Fruit fly (Drosophila melanogaster): Measurements from ENCODE around the gene CG15514.
A peak's percentile ranks its signal among the peaks of the same experiment; 100 is the strongest.

Gene CG15514

DNA sequence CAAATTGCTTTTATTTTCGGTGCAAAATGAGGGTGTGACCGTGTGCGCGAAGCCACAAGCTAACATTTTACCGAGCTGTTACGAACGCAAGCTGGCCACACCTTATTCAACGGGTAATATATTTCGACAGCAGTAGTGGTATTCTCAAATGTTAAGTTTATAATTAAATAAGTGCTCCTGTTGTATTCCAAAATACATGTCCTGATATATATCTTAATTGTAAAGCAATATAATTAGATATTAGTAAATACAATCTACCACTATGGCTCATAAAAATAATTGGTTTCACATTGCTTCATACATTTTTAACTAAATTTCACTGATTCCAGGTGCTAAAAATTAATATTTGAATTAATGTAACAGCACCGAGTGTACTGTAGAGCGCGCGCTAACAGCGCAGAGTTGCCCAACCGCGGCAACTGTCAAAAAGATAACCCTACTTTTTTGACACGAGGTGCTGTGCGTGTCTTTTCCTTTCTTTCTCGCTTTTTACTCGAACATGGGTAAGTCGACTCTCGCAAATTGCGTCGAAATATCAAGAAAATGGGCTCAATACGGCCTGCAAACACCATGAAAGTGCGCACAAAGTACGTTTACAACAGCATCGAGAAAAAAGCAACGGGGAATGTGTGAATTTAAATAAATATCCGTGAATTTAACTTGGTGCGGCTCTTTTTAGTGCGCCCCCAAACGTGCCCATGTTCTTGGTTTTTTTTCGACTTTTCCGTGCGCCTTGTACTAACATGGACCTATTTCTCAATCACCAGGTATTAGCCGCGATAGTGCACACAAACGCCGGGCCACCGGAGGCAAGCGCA is at the start of gene CG15514, which contains the start of gene RpS8:
TSS of gene CG15514 (minus strand) at position 63 of the 818 bp plus-strand sequence.
TSS of gene RpS8 (plus strand) at position 151 of the 818 bp plus-strand sequence.
- TF ChIP-seq Rel (GFP tag; optimal IDR thresholded peaks at IDR 0.05), result no peak
- peak; percentile 30 for TF ChIP-seq Rel (tag; optimal IDR thresholded peaks at IDR 0.05)
- TF ChIP-seq Myc (optimal IDR thresholded peaks at IDR 0.05), result peak; percentile 76
- peak; percentile 26 for TF ChIP-seq sv (GFP tag; optimal IDR thresholded peaks at IDR 0.05)
- TF ChIP-seq tai (GFP tag; optimal IDR thresholded peaks at IDR 0.05), result no peak
- peak; percentile 44 for TF ChIP-seq psq (GFP tag; optimal IDR thresholded peaks at IDR 0.05)
- peak; percentile 47 for TF ChIP-seq h (GFP tag; optimal IDR thresholded peaks at IDR 0.05)
- TF ChIP-seq dl (GFP tag; optimal IDR thresholded peaks at IDR 0.05; ENCODE audit: insufficient read depth in 1 of 2, partially characterized antibody in 2 of 2), result no peak
- TF ChIP-seq Sp1 (GFP tag; optimal IDR thresholded peaks at IDR 0.05), result peak; percentile 61
- peak; percentile 63 for TF ChIP-seq OdsH (GFP tag; optimal IDR thresholded peaks at IDR 0.05)
- peak; percentile 27 for TF ChIP-seq ey (GFP tag; optimal IDR thresholded peaks at IDR 0.05)
- TF ChIP-seq dsf (GFP tag; optimal IDR thresholded peaks at IDR 0.05; ENCODE audit: borderline replicate concordance), result no peak
- peak in 1 of 2 experiments; percentile 60 for TF ChIP-seq foxo (GFP tag; optimal IDR thresholded peaks at IDR 0.05)
- peak; percentile 75 for TF ChIP-seq CG9705 (GFP tag; optimal IDR thresholded peaks at IDR 0.05)
- TF ChIP-seq lola (GFP tag; optimal IDR thresholded peaks at IDR 0.05), result no peak
- peak; percentile 64 for TF ChIP-seq rgr (GFP tag; optimal IDR thresholded peaks at IDR 0.05)
- peak; percentile 26 for TF ChIP-seq br (GFP tag; optimal IDR thresholded peaks at IDR 0.05)
- peak; percentile 58 for TF ChIP-seq HLH106 (tag; optimal IDR thresholded peaks at IDR 0.05)

DNA sequence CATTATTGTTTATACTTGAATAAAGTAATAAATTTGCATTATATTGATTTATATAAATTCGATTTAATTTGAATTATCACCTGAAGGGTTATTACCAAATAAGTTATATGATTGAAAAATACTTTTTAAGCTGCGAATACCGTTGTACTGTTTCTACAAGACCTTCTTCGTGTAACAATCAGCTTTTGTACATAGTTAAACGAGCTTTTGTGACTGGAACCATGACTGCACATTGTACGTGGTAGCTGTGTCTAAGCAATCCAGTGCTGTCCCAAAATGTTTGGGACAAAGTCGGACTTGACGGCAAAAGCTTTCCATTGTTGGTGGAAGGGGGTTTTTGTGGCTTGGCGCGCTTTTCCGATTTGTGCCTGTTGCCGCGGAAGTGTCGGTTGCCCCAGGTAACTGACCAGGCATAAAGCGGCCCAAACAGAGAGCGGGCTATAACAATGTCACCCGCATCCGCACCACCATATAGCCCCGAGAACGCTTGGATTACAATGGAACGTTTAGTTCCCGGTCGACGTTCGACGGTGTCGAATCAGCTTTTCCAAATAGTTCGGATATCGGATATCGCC is 46.4 kb upstream of the CG15514 start, which contains the start of gene CG31036:
TSS of gene CG31036 (plus strand) at position 507 of the 575 bp plus-strand sequence.
- TF ChIP-seq Jra (GFP tag; optimal IDR thresholded peaks at IDR 0.05) (no peak), jim (GFP tag; optimal IDR thresholded peaks at IDR 0.05) (no peak), rgr (GFP tag; optimal IDR thresholded peaks at IDR 0.05) (no peak), OdsH (GFP tag; optimal IDR thresholded peaks at IDR 0.05) (no peak), Vsx2 (GFP tag; optimal IDR thresholded peaks at IDR 0.05; ENCODE audit: partially characterized antibody) (no peak), Sp1 (GFP tag; optimal IDR thresholded peaks at IDR 0.05) (no peak), CrebA (GFP tag; optimal IDR thresholded peaks at IDR 0.05; ENCODE audit: borderline replicate concordance) (no peak), Rel (GFP tag; optimal IDR thresholded peaks at IDR 0.05) (no peak), Rel (tag; optimal IDR thresholded peaks at IDR 0.05) (no peak), CG32264 (GFP tag; optimal IDR thresholded peaks at IDR 0.05) (no peak), Dfd (GFP tag; optimal IDR thresholded peaks at IDR 0.05) (no peak), Mio (GFP tag; optimal IDR thresholded peaks at IDR 0.05) (no peak), Abd-B (GFP tag; optimal IDR thresholded peaks at IDR 0.05) (no peak), ey (GFP tag; optimal IDR thresholded peaks at IDR 0.05) (no peak), CG9705 (GFP tag; optimal IDR thresholded peaks at IDR 0.05) (no peak), br (GFP tag; optimal IDR thresholded peaks at IDR 0.05) (no peak), h (GFP tag; optimal IDR thresholded peaks at IDR 0.05) (no peak), dmrt93B (GFP tag; optimal IDR thresholded peaks at IDR 0.05) (no peak), usp (GFP tag; optimal IDR thresholded peaks at IDR 0.05) (no peak), dl (GFP tag; optimal IDR thresholded peaks at IDR 0.05; ENCODE audit: insufficient read depth in 1 of 2, partially characterized antibody in 2 of 2) (no peak)

DNA sequence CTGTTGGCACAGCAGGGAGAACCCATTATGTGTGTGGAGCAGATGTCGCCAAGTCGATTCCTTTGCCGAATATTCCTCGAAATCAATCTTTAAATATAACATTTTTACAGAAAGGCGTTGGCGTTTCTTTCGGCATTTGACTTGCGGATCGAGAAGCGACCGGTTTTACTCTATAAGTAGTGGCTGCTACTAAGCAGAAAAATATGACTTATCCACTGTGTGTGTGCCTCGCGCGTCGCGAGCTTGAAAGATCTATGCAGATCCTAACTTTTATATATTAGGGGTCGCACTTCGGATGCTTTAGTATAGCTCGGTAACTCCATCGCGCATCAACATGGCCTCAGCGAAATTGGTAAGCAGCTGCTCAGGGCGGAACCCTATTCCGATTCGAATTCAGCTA is 43.9 kb upstream of the CG15514 start, which contains the start of gene CG15515:
TSS of gene CG15515 (plus strand) at position 301 of the 400 bp plus-strand sequence.
- TF ChIP-seq psq (GFP tag; optimal IDR thresholded peaks at IDR 0.05) (no peak), N (GFP tag; optimal IDR thresholded peaks at IDR 0.05) (no peak), rgr (GFP tag; optimal IDR thresholded peaks at IDR 0.05) (no peak), GATAd (GFP tag; optimal IDR thresholded peaks at IDR 0.05) (no peak), fru (GFP tag; optimal IDR thresholded peaks at IDR 0.05) (no peak), Hnf4 (GFP tag; optimal IDR thresholded peaks at IDR 0.05) (no peak), h (GFP tag; optimal IDR thresholded peaks at IDR 0.05) (no peak), Hr78 (GFP tag; optimal IDR thresholded peaks at IDR 0.05) (no peak), tai (GFP tag; optimal IDR thresholded peaks at IDR 0.05) (no peak), ey (GFP tag; optimal IDR thresholded peaks at IDR 0.05) (no peak)

Data from whole organism, wandering third instar larva.